Fruit fly (Drosophila melanogaster) whole organism, pupa: ENCODE measurements around the gene CG4653.

Experiments used
- CG13204 ChIP-seq: fragments of 200-800 bp; sonication (Bioruptor generic); optimal IDR thresholded peaks from 2 replicates; lab custom pipeline; 2018; ENCODE audit warnings: missing biosample characterization, mild to moderate bottlenecking, missing genetic modification characterization, moderate library complexity
- CG17806 ChIP-seq: fragments of 200-800 bp; sonication (Bioruptor generic); optimal IDR thresholded peaks from 2 replicates; lab custom pipeline; 2018; ENCODE audit warnings: missing biosample characterization, mild to moderate bottlenecking, missing genetic modification characterization, moderate library complexity
- CG34367 ChIP-seq: fragments of 200-800 bp; sonication (Bioruptor generic); optimal IDR thresholded peaks from 2 replicates; lab custom pipeline; 2018; ENCODE audit warnings: missing biosample characterization, mild to moderate bottlenecking, missing genetic modification characterization
- Ets98B ChIP-seq: fragments of 200-800 bp; sonication (Bioruptor generic); IDR thresholded peaks from 2 replicates; pipeline ENCODE4 v1.3.6; 2022; ENCODE audit warnings: missing biosample characterization, missing genetic modification characterization
- Pif1A ChIP-seq: fragments of 200-800 bp; sonication (Bioruptor generic); optimal IDR thresholded peaks from 3 replicates; lab custom pipeline; 2016; ENCODE audit warnings: missing biosample characterization, missing genetic modification characterization
- Snoo ChIP-seq: fragments of 200-800 bp; sonication (Bioruptor generic); optimal IDR thresholded peaks from 3 replicates; lab custom pipeline; 2017; ENCODE audit warnings: missing biosample characterization, mild to moderate bottlenecking, missing genetic modification characterization, inconsistent platforms
- rn ChIP-seq: fragments of 200-800 bp; sonication (Bioruptor generic); IDR thresholded peaks from 2 replicates; pipeline ENCODE4 v1.3.6; 2022; ENCODE audit warnings: missing biosample characterization, missing genetic modification characterization

- no peak for TF ChIP-seq rn (GFP tag; lab: Robert Waterston, UW)
- TF ChIP-seq Ets98B (GFP tag; lab: Robert Waterston, UW): no peak
- no peak for TF ChIP-seq CG17806 (tag; lab: Kevin White, UChicago)
- no peak for TF ChIP-seq Pif1A
- TF ChIP-seq CG34367: no peak
- TF ChIP-seq Snoo (tag; lab: Kevin White, UChicago): no peak
- no peak for TF ChIP-seq CG13204 (GFP tag; lab: Kevin White, UChicago)
These were observed 8.9 kb upstream of the CG4653 start, which contains the start of gene Septin4 for dm6 chrX:16694959-16695358.
